Worm (Caenorhabditis elegans) whole organism, early embryonic: ENCODE measurements around the gene ZC196.5.

ENCODE experiments used
- B0310.2 ChIP-seq: sonication (generic microtip); optimal IDR thresholded peaks from 2 replicates; lab custom pipeline; 2016; ENCODE audit warnings: mild to moderate bottlenecking, missing genetic modification characterization, missing compliant biosample characterization
- F13C5.2 ChIP-seq: sonication (generic microtip); optimal IDR thresholded peaks from 2 replicates; lab custom pipeline; 2017; ENCODE audit warnings: mild to moderate bottlenecking, missing genetic modification characterization, inconsistent platforms, missing compliant biosample characterization
- aly-1 ChIP-seq: sonication (generic microtip); optimal IDR thresholded peaks from 2 replicates; lab custom pipeline; 2016; ENCODE audit warnings: missing genetic modification characterization, missing compliant biosample characterization
- ama-1 ChIP-seq: fragments of 150-350 bp; optimal IDR thresholded peaks from 2 replicates; lab custom pipeline; 2014
- ceh-13 ChIP-seq: fragments of 200-800 bp; sonication (Bioruptor generic); optimal IDR thresholded peaks from 2 replicates; lab custom pipeline; 2018; ENCODE audit warnings: mild to moderate bottlenecking, missing genetic modification characterization, missing compliant biosample characterization
- ceh-36 ChIP-seq: sonication (generic microtip); optimal IDR thresholded peaks from 2 replicates; lab custom pipeline; 2016; ENCODE audit warnings: missing genetic modification characterization, inconsistent platforms, missing compliant biosample characterization
- ets-7 ChIP-seq: sonication (generic microtip); optimal IDR thresholded peaks from 2 replicates; lab custom pipeline; 2016; ENCODE audit warnings: missing genotype, missing genetic modification characterization, missing compliant biosample characterization
- flt-1 ChIP-seq: fragments of 200-800 bp; sonication (Bioruptor generic); IDR thresholded peaks from 2 replicates; pipeline ENCODE4 v1.3.6; 2022; ENCODE audit warnings: missing genetic modification characterization, missing compliant biosample characterization
- hmbx-1 ChIP-seq: sonication (generic microtip); optimal IDR thresholded peaks from 2 replicates; lab custom pipeline; 2016; ENCODE audit warnings: mild to moderate bottlenecking, missing genetic modification characterization, missing compliant biosample characterization
- hmg-4 ChIP-seq: fragments of 200-800 bp; sonication (Bioruptor generic); optimal IDR thresholded peaks from 2 replicates; lab custom pipeline; 2018; ENCODE audit warnings: mild to moderate bottlenecking, missing genetic modification characterization, missing compliant biosample characterization
- hnd-1 ChIP-seq: sonication (generic microtip); optimal IDR thresholded peaks from 2 replicates; lab custom pipeline; 2016; ENCODE audit warnings: missing genetic modification characterization, missing compliant biosample characterization
- pes-1 ChIP-seq: fragments of 200-800 bp; sonication (Bioruptor generic); IDR thresholded peaks from 2 replicates; pipeline ENCODE4 v1.3.6; 2022; ENCODE audit warnings: missing genetic modification reagents, missing genetic modification characterization, missing compliant biosample characterization
- scrt-1 ChIP-seq: fragments of 200-800 bp; sonication (Bioruptor generic); IDR thresholded peaks from 2 replicates; pipeline ENCODE4 v1.3.6; 2022; ENCODE audit warnings: missing genetic modification characterization, missing compliant biosample characterization
- sea-1 ChIP-seq: fragments of 200-800 bp; sonication (Bioruptor generic); conservative IDR thresholded peaks from 2 replicates; pipeline ENCODE4 v1.3.6; 2022; ENCODE audit warnings: missing genetic modification characterization, missing compliant biosample characterization
- tbx-11 ChIP-seq: fragments of 200-800 bp; sonication (Bioruptor generic); IDR thresholded peaks from 2 replicates; pipeline ENCODE4 v1.3.6; 2022; ENCODE audit warnings: missing genetic modification characterization, missing compliant biosample characterization
- tbx-37 ChIP-seq: fragments of 200-800 bp; sonication (Bioruptor generic); conservative IDR thresholded peaks from 2 replicates; pipeline ENCODE4 v1.3.6; 2022; ENCODE audit warnings: missing genetic modification reagents, missing genetic modification characterization, missing compliant biosample characterization
- tra-4 ChIP-seq: sonication (generic microtip); optimal IDR thresholded peaks from 2 replicates; lab custom pipeline; 2017; ENCODE audit warnings: missing genetic modification characterization, missing compliant biosample characterization

Gene ZC196.5

ce11 chrV:8745858-8746257 lies 16.7 kb downstream of the ZC196.5 start, which contains the start of gene B0507.6:
Gene B0507.6, plus strand, starts transcription at chrV:8746158.
- TF ChIP-seq hmg-4 (GFP tag; lab: Kevin White, UChicago) (no peak), tra-4 (tag; lab: Kevin White, UChicago) (no peak), scrt-1 (GFP tag; lab: Robert Waterston, UW) (no peak), sea-1 (no peak), ceh-36 (no peak), hmbx-1 (tag; lab: Kevin White, UChicago) (no peak), tbx-37 (GFP tag; lab: Robert Waterston, UW) (no peak), pes-1 (GFP tag; lab: Robert Waterston, UW) (no peak), flt-1 (GFP tag; lab: Robert Waterston, UW) (no peak), hnd-1 (tag; lab: Kevin White, UChicago) (no peak), ama-1 (lab: Kevin White, UChicago) (no peak), F13C5.2 (tag; lab: Kevin White, UChicago) (no peak), B0310.2 (no peak)

ce11 chrV:8753395-8753794 lies 24.2 kb downstream of the ZC196.5 start, which contains the start of gene B0507.5:
Gene B0507.5, plus strand, starts transcription at chrV:8753695.
- TF ChIP-seq hnd-1 (tag; lab: Kevin White, UChicago) (no peak), sea-1 (no peak), tra-4 (tag; lab: Kevin White, UChicago) (no peak), pes-1 (GFP tag; lab: Robert Waterston, UW) (no peak), hmg-4 (GFP tag; lab: Kevin White, UChicago) (no peak), ets-7 (tag; lab: Kevin White, UChicago) (no peak), B0310.2 (no peak), ceh-13 (GFP tag; lab: Kevin White, UChicago) (no peak), flt-1 (GFP tag; lab: Robert Waterston, UW) (no peak), ceh-36 (no peak)

ce11 chrV:8754670-8755069 lies 25.5 kb downstream of the ZC196.5 start, which contains the start of gene B0507.4:
Gene B0507.4, plus strand, starts transcription at chrV:8754970.
- TF ChIP-seq flt-1 (GFP tag; lab: Robert Waterston, UW), result no peak
- TF ChIP-seq ceh-36, result no peak

- TF ChIP-seq pes-1 (GFP tag; lab: Robert Waterston, UW) (no peak), flt-1 (GFP tag; lab: Robert Waterston, UW) (no peak), hnd-1 (tag; lab: Kevin White, UChicago) (no peak), tra-4 (tag; lab: Kevin White, UChicago) (no peak), hmg-4 (GFP tag; lab: Kevin White, UChicago) (no peak), tbx-37 (GFP tag; lab: Robert Waterston, UW) (no peak), F13C5.2 (tag; lab: Kevin White, UChicago) (no peak), aly-1 (tag; lab: Kevin White, UChicago) (no peak), tbx-11 (GFP tag; lab: Robert Waterston, UW) (no peak), ama-1 (lab: Kevin White, UChicago) (no peak), B0310.2 (no peak), sea-1 (no peak), hmbx-1 (tag; lab: Kevin White, UChicago) (no peak), ceh-13 (GFP tag; lab: Kevin White, UChicago) (no peak), ets-7 (tag; lab: Kevin White, UChicago) (no peak), ceh-36 (no peak), scrt-1 (GFP tag; lab: Robert Waterston, UW) (no peak)
Measured at ce11 chrV:8758618-8759017, 29.4 kb downstream of the ZC196.5 start, which contains the start of gene B0507.7. Gene B0507.7, minus strand, starts transcription at chrV:8758718.

ce11 chrV:8760416-8760815 lies 31.2 kb downstream of the ZC196.5 start, which contains the start of gene ddn-1:
Gene ddn-1, minus strand, starts transcription at chrV:8760516.
- TF ChIP-seq flt-1 (GFP tag; lab: Robert Waterston, UW), result no peak
- no peak for TF ChIP-seq tbx-37 (GFP tag; lab: Robert Waterston, UW)
- no peak for TF ChIP-seq hmg-4 (GFP tag; lab: Kevin White, UChicago)
- no peak for TF ChIP-seq tbx-11 (GFP tag; lab: Robert Waterston, UW)
- no peak for TF ChIP-seq ceh-13 (GFP tag; lab: Kevin White, UChicago)
- no peak for TF ChIP-seq F13C5.2 (tag; lab: Kevin White, UChicago)
- no peak for TF ChIP-seq B0310.2
- no peak for TF ChIP-seq scrt-1 (GFP tag; lab: Robert Waterston, UW)
- TF ChIP-seq pes-1 (GFP tag; lab: Robert Waterston, UW), result no peak
- no peak for TF ChIP-seq ets-7 (tag; lab: Kevin White, UChicago)
- no peak for TF ChIP-seq ama-1 (lab: Kevin White, UChicago)

- no peak for TF ChIP-seq hmg-4 (GFP tag; lab: Kevin White, UChicago)
- TF ChIP-seq hnd-1 (tag; lab: Kevin White, UChicago), result no peak
- TF ChIP-seq F13C5.2 (tag; lab: Kevin White, UChicago), result no peak
- no peak for TF ChIP-seq ama-1 (lab: Kevin White, UChicago)
- no peak for TF ChIP-seq flt-1 (GFP tag; lab: Robert Waterston, UW)
- TF ChIP-seq tbx-11 (GFP tag; lab: Robert Waterston, UW), result no peak
- TF ChIP-seq tbx-37 (GFP tag; lab: Robert Waterston, UW), result no peak
- TF ChIP-seq B0310.2, result no peak
Measured at ce11 chrV:8762861-8763260, 33.7 kb downstream of the ZC196.5 start, which contains the start of gene B0507.8. Gene B0507.8, minus strand, starts transcription at chrV:8762961.

- TF ChIP-seq sea-1, result no peak
- no peak for TF ChIP-seq hmbx-1 (tag; lab: Kevin White, UChicago)
- TF ChIP-seq tbx-11 (GFP tag; lab: Robert Waterston, UW), result no peak
- TF ChIP-seq ceh-36, result no peak
- no peak for TF ChIP-seq scrt-1 (GFP tag; lab: Robert Waterston, UW)
- no peak for TF ChIP-seq aly-1 (tag; lab: Kevin White, UChicago)
- TF ChIP-seq ets-7 (tag; lab: Kevin White, UChicago), result no peak
- no peak for TF ChIP-seq hmg-4 (GFP tag; lab: Kevin White, UChicago)
Measured at ce11 chrV:8765938-8766337, 36.7 kb downstream of the ZC196.5 start, which contains the start of gene B0507.9. Gene B0507.9, minus strand, starts transcription at chrV:8766038.
